Worm (Caenorhabditis elegans) whole organism, midembryonic: ENCODE results near the gene srv-15.
A peak's percentile ranks its signal among the peaks of the same experiment; 100 is the strongest.

Experiments
- T22C8.4 ChIP-seq: fragments of 200-800 bp; sonication (Bioruptor generic); IDR thresholded peaks from 2 replicates; pipeline ENCODE4 v1.3.6; 2022; ENCODE audit warnings: missing genetic modification characterization, missing compliant biosample characterization
- cog-1 ChIP-seq: sonication (generic microtip); optimal IDR thresholded peaks from 2 replicates; lab custom pipeline; 2016; ENCODE audit warnings: missing genetic modification characterization, missing compliant biosample characterization
- flt-1 ChIP-seq: fragments of 200-800 bp; sonication (Bioruptor generic); IDR thresholded peaks from 2 replicates; pipeline ENCODE4 v1.3.6; 2022; ENCODE audit warnings: missing genetic modification characterization, missing compliant biosample characterization
- klf-2 ChIP-seq: fragments of 200-800 bp; sonication (Bioruptor generic); conservative IDR thresholded peaks from 2 replicates; pipeline ENCODE4 v1.3.6; 2022; ENCODE audit warnings: missing genetic modification reagents, missing genetic modification characterization, missing compliant biosample characterization
- med-1 ChIP-seq: sonication (generic microtip); optimal IDR thresholded peaks from 2 replicates; lab custom pipeline; 2017; ENCODE audit warnings: missing genetic modification characterization, mild to moderate bottlenecking, missing compliant biosample characterization, antibody characterized with exemption, missing genetic modification reagents; ENCODE audit not compliant: insufficient read depth
- ref-1 ChIP-seq: fragments of 200-800 bp; sonication (Bioruptor generic); conservative IDR thresholded peaks from 2 replicates; pipeline ENCODE4 v1.3.6; 2022; ENCODE audit warnings: missing genetic modification reagents, missing genetic modification characterization, missing compliant biosample characterization
- tab-1 ChIP-seq: fragments of 200-800 bp; sonication (Bioruptor generic); IDR thresholded peaks from 2 replicates; pipeline ENCODE4 v1.3.6; 2022; ENCODE audit warnings: missing genetic modification characterization, missing compliant biosample characterization
- ztf-23 ChIP-seq: fragments of 200-800 bp; sonication (Bioruptor generic); IDR thresholded peaks from 2 replicates; pipeline ENCODE4 v1.3.6; 2022; ENCODE audit warnings: missing genetic modification reagents, missing genetic modification characterization, missing compliant biosample characterization
- ztf-29 ChIP-seq: fragments of 200-800 bp; sonication (Bioruptor generic); IDR thresholded peaks from 2 replicates; pipeline ENCODE4 v1.3.6; 2022; ENCODE audit warnings: missing genetic modification reagents, missing genetic modification characterization, missing compliant biosample characterization

The srv-15 gene

ce11 chrIV:15894819-15895218 lies 11.6 kb upstream of the srv-15 start:
- TF ChIP-seq tab-1 (GFP tag; lab: Robert Waterston, UW): no peak
- TF ChIP-seq flt-1 (GFP tag; lab: Robert Waterston, UW): no peak
- no peak for TF ChIP-seq ztf-29 (GFP tag; lab: Robert Waterston, UW)
- TF ChIP-seq T22C8.4 (GFP tag; lab: Robert Waterston, UW): no peak
- no peak for TF ChIP-seq cog-1 (tag; lab: Kevin White, UChicago)
- no peak for TF ChIP-seq med-1 (GFP tag; lab: Kevin White, UChicago)
- no peak for TF ChIP-seq ref-1 (GFP tag; lab: Robert Waterston, UW)
- no peak for TF ChIP-seq ztf-23 (GFP tag; lab: Robert Waterston, UW)
- TF ChIP-seq klf-2 (GFP tag; lab: Robert Waterston, UW): no peak

- peak; percentile 71; the same call in 1 of the 2 replicates for TF ChIP-seq ztf-23 (GFP tag; lab: Robert Waterston, UW)
- TF ChIP-seq ref-1 (GFP tag; lab: Robert Waterston, UW): peak; percentile 74
- peak; percentile 98 for TF ChIP-seq flt-1 (GFP tag; lab: Robert Waterston, UW)
These were observed 10.5 kb upstream of the srv-15 start for ce11 chrIV:15895861-15896260.

- TF ChIP-seq T22C8.4 (GFP tag; lab: Robert Waterston, UW): no peak
- TF ChIP-seq ztf-23 (GFP tag; lab: Robert Waterston, UW): no peak
- TF ChIP-seq tab-1 (GFP tag; lab: Robert Waterston, UW): no peak
- TF ChIP-seq cog-1 (tag; lab: Kevin White, UChicago): no peak
- TF ChIP-seq med-1 (GFP tag; lab: Kevin White, UChicago): no peak
- no peak for TF ChIP-seq ref-1 (GFP tag; lab: Robert Waterston, UW)
- TF ChIP-seq flt-1 (GFP tag; lab: Robert Waterston, UW): no peak
- TF ChIP-seq klf-2 (GFP tag; lab: Robert Waterston, UW): no peak
- TF ChIP-seq ztf-29 (GFP tag; lab: Robert Waterston, UW): no peak
These were observed 6.2 kb upstream of the srv-15 start for ce11 chrIV:15900158-15900557.

- TF ChIP-seq klf-2 (GFP tag; lab: Robert Waterston, UW) (no peak), tab-1 (GFP tag; lab: Robert Waterston, UW) (no peak), flt-1 (GFP tag; lab: Robert Waterston, UW) (no peak), ref-1 (GFP tag; lab: Robert Waterston, UW) (no peak), ztf-29 (GFP tag; lab: Robert Waterston, UW) (no peak), cog-1 (tag; lab: Kevin White, UChicago) (no peak), med-1 (GFP tag; lab: Kevin White, UChicago) (no peak), ztf-23 (GFP tag; lab: Robert Waterston, UW) (no peak), T22C8.4 (GFP tag; lab: Robert Waterston, UW) (no peak)
These were observed 5.3 kb upstream of the srv-15 start, which contains the start of gene Y105C5B.5 for ce11 chrIV:15901123-15901522. TSS of gene Y105C5B.5 (minus strand) at chrIV:15901225.

ce11 chrIV:15908251-15908650 lies 1.9 kb downstream of the srv-15 start:
- no peak for TF ChIP-seq ref-1 (GFP tag; lab: Robert Waterston, UW)
- no peak for TF ChIP-seq flt-1 (GFP tag; lab: Robert Waterston, UW)
- TF ChIP-seq klf-2 (GFP tag; lab: Robert Waterston, UW): no peak
- no peak for TF ChIP-seq ztf-23 (GFP tag; lab: Robert Waterston, UW)
- no peak for TF ChIP-seq cog-1 (tag; lab: Kevin White, UChicago)
- TF ChIP-seq T22C8.4 (GFP tag; lab: Robert Waterston, UW): no peak
- TF ChIP-seq tab-1 (GFP tag; lab: Robert Waterston, UW): no peak
- TF ChIP-seq med-1 (GFP tag; lab: Kevin White, UChicago): no peak
- TF ChIP-seq ztf-29 (GFP tag; lab: Robert Waterston, UW): no peak

ce11 chrIV:15915061-15915460 lies 8.7 kb downstream of the srv-15 start:
- no peak for TF ChIP-seq cog-1 (tag; lab: Kevin White, UChicago)
- TF ChIP-seq med-1 (GFP tag; lab: Kevin White, UChicago): no peak
- TF ChIP-seq tab-1 (GFP tag; lab: Robert Waterston, UW): no peak
- TF ChIP-seq ref-1 (GFP tag; lab: Robert Waterston, UW): no peak
- TF ChIP-seq flt-1 (GFP tag; lab: Robert Waterston, UW): no peak
- no peak for TF ChIP-seq ztf-29 (GFP tag; lab: Robert Waterston, UW)
- TF ChIP-seq ztf-23 (GFP tag; lab: Robert Waterston, UW): no peak
- no peak for TF ChIP-seq T22C8.4 (GFP tag; lab: Robert Waterston, UW)
- TF ChIP-seq klf-2 (GFP tag; lab: Robert Waterston, UW): no peak

- no peak for TF ChIP-seq klf-2 (GFP tag; lab: Robert Waterston, UW)
- no peak for TF ChIP-seq cog-1 (tag; lab: Kevin White, UChicago)
- TF ChIP-seq ref-1 (GFP tag; lab: Robert Waterston, UW): no peak
- TF ChIP-seq T22C8.4 (GFP tag; lab: Robert Waterston, UW): no peak
- TF ChIP-seq ztf-29 (GFP tag; lab: Robert Waterston, UW): no peak
- no peak for TF ChIP-seq ztf-23 (GFP tag; lab: Robert Waterston, UW)
- no peak for TF ChIP-seq tab-1 (GFP tag; lab: Robert Waterston, UW)
- TF ChIP-seq med-1 (GFP tag; lab: Kevin White, UChicago): no peak
- TF ChIP-seq flt-1 (GFP tag; lab: Robert Waterston, UW): no peak
These were observed 16.6 kb downstream of the srv-15 start for ce11 chrIV:15923000-15923399.

ce11 chrIV:15926746-15927145 lies 20.4 kb downstream of the srv-15 start, which contains the start of gene Y105C5B.8:
TSS of gene Y105C5B.8 (minus strand) at chrIV:15926846.
- TF ChIP-seq med-1 (GFP tag; lab: Kevin White, UChicago): no peak
- TF ChIP-seq flt-1 (GFP tag; lab: Robert Waterston, UW): no peak
- TF ChIP-seq tab-1 (GFP tag; lab: Robert Waterston, UW): no peak
- TF ChIP-seq ref-1 (GFP tag; lab: Robert Waterston, UW): no peak
- no peak for TF ChIP-seq cog-1 (tag; lab: Kevin White, UChicago)

ce11 chrIV:15929831-15930230 lies 23.4 kb downstream of the srv-15 start:
- TF ChIP-seq cog-1 (tag; lab: Kevin White, UChicago) (no peak), ref-1 (GFP tag; lab: Robert Waterston, UW) (no peak), ztf-29 (GFP tag; lab: Robert Waterston, UW) (no peak), klf-2 (GFP tag; lab: Robert Waterston, UW) (no peak), flt-1 (GFP tag; lab: Robert Waterston, UW) (no peak), ztf-23 (GFP tag; lab: Robert Waterston, UW) (no peak), T22C8.4 (GFP tag; lab: Robert Waterston, UW) (no peak), tab-1 (GFP tag; lab: Robert Waterston, UW) (no peak), med-1 (GFP tag; lab: Kevin White, UChicago) (no peak)
